Fruit fly (Drosophila melanogaster) whole organism, embryonic: Measurements from ENCODE around the gene CG13055.

ENCODE experiments used
- Abd-B ChIP-seq: fragments of 200-800 bp; sonication (Bioruptor generic); optimal IDR thresholded peaks from 2 replicates; lab custom pipeline; 2018; ENCODE audit warnings: missing biosample characterization, mild to moderate bottlenecking, missing genetic modification characterization, moderate library complexity
- Atf3 ChIP-seq: fragments of 200-800 bp; sonication (Bioruptor generic); optimal IDR thresholded peaks from 3 replicates; lab custom pipeline; 2016; ENCODE audit warnings: missing biosample characterization, missing genetic modification characterization
- CG10321 ChIP-seq: fragments of 200-800 bp; sonication (Bioruptor generic); IDR thresholded peaks from 2 replicates; pipeline ENCODE4 v1.3.6; 2022; ENCODE audit warnings: missing biosample characterization, missing genetic modification characterization
- CG10431 ChIP-seq: fragments of 200-800 bp; sonication (Bioruptor generic); optimal IDR thresholded peaks from 3 replicates; lab custom pipeline; 2018; ENCODE audit warnings: missing biosample characterization, mild to moderate bottlenecking, missing genetic modification characterization
- CG11504 ChIP-seq: fragments of 200-800 bp; sonication (Bioruptor generic); optimal IDR thresholded peaks from 3 replicates; lab custom pipeline; 2019; ENCODE audit warnings: missing biosample characterization, mild to moderate bottlenecking, missing genetic modification characterization, moderate library complexity
- CG13287 ChIP-seq: fragments of 200-800 bp; sonication (Bioruptor generic); IDR thresholded peaks from 2 replicates; pipeline ENCODE4 v1.3.6; 2022; ENCODE audit warnings: missing biosample characterization, missing genetic modification characterization; ENCODE audit not compliant: partially characterized antibody
- CG13775 ChIP-seq: fragments of 200-800 bp; sonication (Bioruptor generic); optimal IDR thresholded peaks from 3 replicates; lab custom pipeline; 2017; ENCODE audit warnings: missing biosample characterization, mild to moderate bottlenecking, missing genetic modification characterization
- CG14965 ChIP-seq: fragments of 200-800 bp; sonication (Bioruptor generic); optimal IDR thresholded peaks from 2 replicates; lab custom pipeline; 2016; ENCODE audit warnings: missing biosample characterization, missing genetic modification characterization, borderline replicate concordance
- CG1603 ChIP-seq: fragments of 200-800 bp; sonication (Bioruptor generic); optimal IDR thresholded peaks from 2 replicates; lab custom pipeline; 2019; ENCODE audit warnings: missing biosample characterization, mild to moderate bottlenecking, missing genetic modification characterization, moderate library complexity
- CG16863 ChIP-seq: fragments of 200-800 bp; sonication (Bioruptor generic); optimal IDR thresholded peaks from 3 replicates; lab custom pipeline; 2016; ENCODE audit warnings: missing biosample characterization, missing genetic modification characterization
- CG17385 ChIP-seq: fragments of 200-800 bp; sonication (Bioruptor generic); optimal IDR thresholded peaks from 3 replicates; lab custom pipeline; 2018; ENCODE audit warnings: missing biosample characterization, mild to moderate bottlenecking, missing genetic modification characterization
- CG2889 ChIP-seq: fragments of 200-800 bp; sonication (Bioruptor generic); IDR thresholded peaks from 3 replicates; pipeline ENCODE4 v1.3.6; 2022; ENCODE audit warnings: missing biosample characterization, missing genetic modification characterization
- CG30403 ChIP-seq: fragments of 200-800 bp; sonication (Bioruptor generic); optimal IDR thresholded peaks from 3 replicates; lab custom pipeline; 2016; ENCODE audit warnings: missing biosample characterization, missing genetic modification characterization
- CG33213 ChIP-seq: fragments of 200-800 bp; sonication (Bioruptor generic); optimal IDR thresholded peaks from 3 replicates; lab custom pipeline; 2016; ENCODE audit warnings: missing biosample characterization, missing genetic modification characterization
- CG42726 ChIP-seq: fragments of 200-800 bp; sonication (Bioruptor generic); IDR thresholded peaks from 2 replicates; pipeline ENCODE4 v1.3.6; 2022; ENCODE audit warnings: missing biosample characterization, missing genetic modification characterization; ENCODE audit not compliant: partially characterized antibody
- CG4707 ChIP-seq: fragments of 200-800 bp; sonication (Bioruptor generic); optimal IDR thresholded peaks from 2 replicates; lab custom pipeline; 2018; ENCODE audit warnings: missing biosample characterization, mild to moderate bottlenecking, missing genetic modification characterization, moderate library complexity
- CG6854 ChIP-seq: fragments of 200-800 bp; sonication (Bioruptor generic); optimal IDR thresholded peaks from 3 replicates; lab custom pipeline; 2017; ENCODE audit warnings: missing biosample characterization, mild to moderate bottlenecking, missing genetic modification characterization
- CG8089 ChIP-seq: fragments of 200-800 bp; sonication (Bioruptor generic); optimal IDR thresholded peaks from 3 replicates; lab custom pipeline; 2016; ENCODE audit warnings: missing biosample characterization, missing genetic modification characterization
- CG8359 ChIP-seq: fragments of 200-800 bp; sonication (Bioruptor generic); optimal IDR thresholded peaks from 2 replicates; lab custom pipeline; 2017; ENCODE audit warnings: missing biosample characterization, mild to moderate bottlenecking, missing genetic modification characterization, borderline replicate concordance
- CTCF ChIP-seq: fragments of 200-800 bp; sonication (Bioruptor generic); optimal IDR thresholded peaks from 2 replicates; lab custom pipeline; 2017; ENCODE audit warnings: missing biosample characterization, mild to moderate bottlenecking, missing genetic modification characterization, moderate library complexity
- D19A ChIP-seq: fragments of 200-800 bp; optimal IDR thresholded peaks from 3 replicates; lab custom pipeline; 2019; ENCODE audit warnings: missing biosample characterization, mild to moderate bottlenecking, missing genetic modification characterization, moderate library complexity
- Dbx ChIP-seq: fragments of 200-800 bp; sonication (Bioruptor generic); IDR thresholded peaks from 3 replicates; pipeline ENCODE4 v1.3.6; 2022; ENCODE audit warnings: missing biosample characterization, missing genetic modification characterization
- Deaf1 ChIP-seq: fragments of 200-800 bp; optimal IDR thresholded peaks from 3 replicates; lab custom pipeline; 2019; ENCODE audit warnings: missing biosample characterization, mild to moderate bottlenecking, missing genetic modification characterization, moderate library complexity
- Dref ChIP-seq: fragments of 200-800 bp; sonication (Bioruptor generic); IDR thresholded peaks from 2 replicates; pipeline ENCODE4 v1.3.6; 2022; ENCODE audit warnings: missing biosample characterization, missing genetic modification characterization
- Mad ChIP-seq: fragments of 200-800 bp; sonication (Bioruptor generic); optimal IDR thresholded peaks from 2 replicates; lab custom pipeline; 2016; ENCODE audit warnings: missing biosample characterization, missing genetic modification characterization
- NFAT ChIP-seq: fragments of 200-800 bp; sonication (Bioruptor generic); IDR thresholded peaks from 2 replicates; pipeline ENCODE4 v1.3.6; 2022; ENCODE audit warnings: missing biosample characterization, missing genetic modification characterization
- Nf-YA ChIP-seq: fragments of 200-800 bp; sonication (Bioruptor generic); IDR thresholded peaks from 2 replicates; pipeline ENCODE4 v1.3.6; 2022; ENCODE audit warnings: missing biosample characterization, missing genetic modification characterization
- Oaz ChIP-seq: fragments of 200-800 bp; sonication (Bioruptor generic); IDR thresholded peaks from 2 replicates; pipeline ENCODE4 v1.3.6; 2022; ENCODE audit warnings: missing biosample characterization, missing genetic modification characterization
- Poxn ChIP-seq: fragments of 200-800 bp; sonication (Bioruptor generic); IDR thresholded peaks from 2 replicates; pipeline ENCODE4 v1.3.6; 2022; ENCODE audit warnings: missing biosample characterization, missing genetic modification characterization
- Scr ChIP-seq: fragments of 200-800 bp; sonication (Bioruptor generic); IDR thresholded peaks from 2 replicates; pipeline ENCODE4 v1.3.6; 2022; ENCODE audit warnings: missing biosample characterization, missing genetic modification characterization; ENCODE audit not compliant: partially characterized antibody
- Sox102F ChIP-seq: fragments of 200-800 bp; sonication (Bioruptor generic); optimal IDR thresholded peaks from 2 replicates; lab custom pipeline; 2018; ENCODE audit warnings: missing biosample characterization, mild to moderate bottlenecking, missing genetic modification characterization, moderate library complexity
- Spps ChIP-seq: fragments of 200-800 bp; sonication (Bioruptor generic); optimal IDR thresholded peaks from 2 replicates; lab custom pipeline; 2018; ENCODE audit warnings: missing biosample characterization, mild to moderate bottlenecking, missing genetic modification characterization
- Trl ChIP-seq, 3 experiments: fragments of >200 bp in 2 of 3; fragments of 200-800 bp in 1 of 3; sonication (Bioruptor generic) in 1 of 3; optimal IDR thresholded peaks; 2 replicates in 1 of 3; 3 replicates in 2 of 3; lab custom pipeline; 2016 to 2017; ENCODE audit warnings: missing biosample characterization in 1 of 3, missing genetic modification characterization in 1 of 3
- Vsx1 ChIP-seq: fragments of 200-800 bp; sonication (Bioruptor generic); optimal IDR thresholded peaks from 2 replicates; lab custom pipeline; 2017; ENCODE audit warnings: missing biosample characterization, mild to moderate bottlenecking, missing genetic modification characterization, missing genetic modification reagents
- YL-1 ChIP-seq: fragments of 200-800 bp; sonication (Bioruptor generic); optimal IDR thresholded peaks from 3 replicates; lab custom pipeline; 2017; ENCODE audit warnings: missing biosample characterization, mild to moderate bottlenecking, missing genetic modification characterization
- amos ChIP-seq: fragments of 200-800 bp; sonication (Bioruptor generic); IDR thresholded peaks from 2 replicates; pipeline ENCODE4 v1.3.6; 2022; ENCODE audit warnings: missing biosample characterization, missing genetic modification characterization; ENCODE audit not compliant: partially characterized antibody
- crol ChIP-seq: fragments of 200-800 bp; sonication (Bioruptor generic); IDR thresholded peaks from 2 replicates; pipeline ENCODE4 v1.3.6; 2022; ENCODE audit warnings: missing biosample characterization, missing genetic modification characterization
- exex ChIP-seq: fragments of 200-800 bp; sonication (Bioruptor generic); optimal IDR thresholded peaks from 4 replicates; lab custom pipeline; 2018; ENCODE audit warnings: missing biosample characterization, mild to moderate bottlenecking, missing genetic modification characterization, moderate library complexity
- her ChIP-seq: fragments of 200-800 bp; sonication (Bioruptor generic); optimal IDR thresholded peaks from 2 replicates; lab custom pipeline; 2016; ENCODE audit warnings: missing biosample characterization, missing genetic modification characterization
- insv ChIP-seq, 2 experiments: fragments of 200-800 bp; sonication (Bioruptor generic); optimal IDR thresholded peaks; 3 replicates each; lab custom pipeline; 2016 to 2018; ENCODE audit warnings: missing biosample characterization in 2 of 2, missing genetic modification characterization in 2 of 2
- inv ChIP-seq: fragments of 200-800 bp; sonication (Bioruptor generic); IDR thresholded peaks from 2 replicates; pipeline ENCODE4 v1.3.6; 2022; ENCODE audit warnings: missing biosample characterization, missing genetic modification characterization; ENCODE audit not compliant: partially characterized antibody
- nom ChIP-seq: fragments of 200-800 bp; sonication (Bioruptor generic); optimal IDR thresholded peaks from 2 replicates; lab custom pipeline; 2017; ENCODE audit warnings: missing biosample characterization, missing genetic modification characterization, mild to moderate bottlenecking, moderate library complexity, missing genetic modification reagents
- z ChIP-seq: fragments of 200-800 bp; sonication (Bioruptor generic); IDR thresholded peaks from 3 replicates; pipeline ENCODE4 v1.3.6; 2022; ENCODE audit warnings: missing biosample characterization, missing genetic modification characterization

CG13055 gene

DNA sequence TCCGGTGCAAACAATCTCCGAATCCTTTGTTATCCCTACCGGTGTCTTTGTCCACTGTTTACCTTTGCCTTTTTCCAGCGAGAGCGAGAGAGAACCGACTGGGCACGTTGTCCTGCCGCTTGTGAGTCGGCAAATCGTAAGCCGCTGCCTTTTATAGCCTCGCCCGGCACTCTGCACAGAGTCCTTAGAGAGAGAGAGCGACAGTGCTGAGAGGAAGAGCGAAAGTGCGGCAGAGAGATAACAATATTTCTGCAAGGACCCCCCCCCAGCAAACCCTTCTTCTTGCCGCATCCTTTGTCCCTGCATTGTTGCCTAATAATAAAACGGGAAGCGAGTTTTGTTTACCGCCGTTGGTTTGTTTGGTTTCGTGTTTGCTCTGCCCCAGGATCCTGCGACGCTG, at the start of gene CG13055:
TSS of gene CG13055 (minus strand) at position 101 of the 400 bp plus-strand sequence.
- TF ChIP-seq crol = 0 out of 2 replicates have a peak, but pooled peaks have one; percentile 46
- no peak for TF ChIP-seq CG1603 (tag; lab: Kevin White, UChicago)
- TF ChIP-seq CG30403 = no peak
- TF ChIP-seq NFAT = no peak
- no peak for TF ChIP-seq CG33213
- TF ChIP-seq Poxn (GFP tag; lab: Robert Waterston, UW) = no peak
- TF ChIP-seq Oaz = 0 out of 2 replicates have a peak, but pooled peaks have one; percentile 11
- TF ChIP-seq Dref (GFP tag; lab: Robert Waterston, UW) = peak; percentile 22; the same call in 1 of the 2 replicates
- peak; percentile 62 for TF ChIP-seq CTCF (GFP tag; lab: Kevin White, UChicago)
- no peak for TF ChIP-seq CG10321 (GFP tag; lab: Robert Waterston, UW)
- TF ChIP-seq Nf-YA (GFP tag; lab: Robert Waterston, UW) = no peak
- TF ChIP-seq Sox102F (GFP tag; lab: Kevin White, UChicago) = no peak
- TF ChIP-seq CG10431 (GFP tag; lab: Kevin White, UChicago) = no peak
- TF ChIP-seq YL-1 (GFP tag; lab: Kevin White, UChicago) = no peak
- TF ChIP-seq CG2889 = no peak
- peak; percentile 51 for TF ChIP-seq Deaf1 (tag; lab: Kevin White, UChicago)
- no peak for TF ChIP-seq exex
- peak; percentile 24 to 49 for TF ChIP-seq Trl (optimal IDR thresholded peaks at IDR 0.05; lab: Kevin White, UChicago)
- no peak for TF ChIP-seq Trl (GFP tag; optimal IDR thresholded peaks at IDR 0.05; lab: Kevin White, UChicago)
- TF ChIP-seq inv (GFP tag; lab: Robert Waterston, UW) = no peak
- TF ChIP-seq amos (GFP tag; lab: Robert Waterston, UW) = peak; percentile 5; the same call in 1 of the 2 replicates
- TF ChIP-seq, all 482 proteins: peak for 7

DNA sequence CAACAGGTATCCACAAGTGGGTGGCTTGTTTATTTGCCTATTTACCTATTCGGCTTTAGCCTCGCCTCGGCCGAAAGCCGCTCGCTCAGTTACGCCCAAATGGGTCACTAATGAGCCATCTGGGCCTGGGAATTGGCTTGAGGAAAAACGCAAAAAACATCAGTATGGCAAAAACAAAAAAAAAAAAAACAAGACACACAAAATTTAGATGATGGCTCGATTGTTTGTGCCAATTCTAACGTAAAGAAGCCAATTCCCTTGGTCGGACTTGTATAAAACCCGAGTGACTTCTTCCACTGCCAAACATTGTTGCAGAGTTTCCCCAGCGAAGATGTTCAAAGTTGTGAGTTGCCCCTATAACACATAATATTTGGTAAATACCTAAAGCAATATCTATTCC, 49.0 kb upstream of the CG13055 start, which contains the start of gene CG4982:
TSS of gene CG4982 (plus strand) at position 301 of the 400 bp plus-strand sequence.
- TF ChIP-seq CG6854 (GFP tag; lab: Kevin White, UChicago) = no peak
- TF ChIP-seq, all 482 proteins: peak for 0

DNA sequence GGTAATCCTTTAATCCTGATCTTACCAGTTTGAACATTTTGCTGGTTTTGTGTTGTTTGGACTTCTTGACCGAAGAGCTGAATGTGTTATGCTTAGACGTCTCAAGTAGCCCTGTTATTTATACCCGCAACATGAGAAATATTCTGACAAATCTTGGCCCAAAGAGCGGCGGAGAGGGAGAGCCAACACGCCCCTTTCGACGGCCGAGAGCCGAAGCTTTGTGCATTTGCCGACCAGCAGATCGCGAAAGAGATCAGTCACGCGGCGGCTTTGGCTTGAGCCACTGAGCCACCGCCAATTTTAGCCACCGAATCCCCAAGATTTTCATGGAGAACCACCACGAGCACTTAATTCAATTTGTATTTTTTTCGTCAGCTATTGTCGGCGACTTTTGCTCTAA, 43.3 kb upstream of the CG13055 start, which contains the start of gene CG4962:
TSS of gene CG4962 (minus strand) at position 101 of the 400 bp plus-strand sequence.
- TF ChIP-seq CG16863 (GFP tag; lab: Kevin White, UChicago) (no peak), CG11504 (tag; lab: Kevin White, UChicago) (no peak), D19A (no peak), nom (GFP tag; lab: Kevin White, UChicago) (no peak), Mad (GFP tag; lab: Kevin White, UChicago) (no peak), CG8359 (GFP tag; lab: Kevin White, UChicago) (no peak), Spps (tag; lab: Kevin White, UChicago) (no peak), CG4707 (no peak)

DNA sequence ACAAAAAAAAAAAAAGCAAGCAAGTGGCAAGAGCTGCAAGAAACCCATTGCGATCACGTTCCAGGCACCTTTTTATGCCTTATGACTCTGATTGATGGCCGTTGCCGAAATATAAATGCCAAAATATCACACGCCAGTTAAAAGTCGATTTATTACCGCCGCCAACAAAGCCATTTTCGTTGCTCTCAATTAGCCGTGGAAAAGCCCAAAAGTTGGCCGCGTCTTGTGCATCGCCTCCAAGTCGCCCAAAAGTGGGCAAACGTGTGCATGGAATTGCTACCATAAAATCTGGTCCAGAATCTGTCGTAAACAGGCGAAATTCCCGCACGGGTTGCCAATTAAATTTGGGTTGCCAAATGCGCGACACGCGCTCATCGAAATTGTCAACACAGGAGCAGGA, 39.5 kb upstream of the CG13055 start:
- no peak for TF ChIP-seq CG8089
- no peak for TF ChIP-seq CG14965 (GFP tag; lab: Kevin White, UChicago)
- peak; percentile 49 for TF ChIP-seq Vsx1 (GFP tag; lab: Kevin White, UChicago)
- TF ChIP-seq Atf3 = no peak
- TF ChIP-seq her (GFP tag; lab: Kevin White, UChicago) = no peak
- TF ChIP-seq insv (GFP tag; optimal IDR thresholded peaks at IDR 0.05; lab: Kevin White, UChicago) = no peak
- TF ChIP-seq Scr (GFP tag; lab: Robert Waterston, UW) = no peak
- no peak for TF ChIP-seq Dbx (GFP tag; lab: Robert Waterston, UW)
- TF ChIP-seq Abd-B (GFP tag; lab: Kevin White, UChicago) = peak; percentile 11
- 0 out of 3 replicates have a peak, but pooled peaks have one; percentile 17 for TF ChIP-seq z (GFP tag; lab: Robert Waterston, UW)
- TF ChIP-seq CG13287 = peak; percentile 10; the same call in 1 of the 2 replicates
- 0 out of 2 replicates have a peak, but pooled peaks have one; percentile 34 for TF ChIP-seq CG42726 (GFP tag; lab: Robert Waterston, UW)
- no peak for TF ChIP-seq CG13775 (GFP tag; lab: Kevin White, UChicago)
- TF ChIP-seq CG17385 = no peak
